Worm (Caenorhabditis elegans): ENCODE data around the gene B0034.5.

ce11 chrII:5969303-5969702, 5.5 kb downstream of the B0034.5 start, which contains the start of gene B0034.4:
- TF ChIP-seq mep-1 (tag; optimal IDR thresholded peaks at IDR 0.05) (no peak), lsy-2 (tag; optimal IDR thresholded peaks at IDR 0.05) (no peak)
